Worm (Caenorhabditis elegans) whole organism, L2 larva: ENCODE data around the gene C56A3.4.

Source experiments
- C34F6.9 ChIP-seq: fragments of 150-350 bp; optimal IDR thresholded peaks from 2 replicates; lab custom pipeline; 2014; ENCODE audit warnings: missing biosample characterization, missing genetic modification characterization
- aly-2 ChIP-seq: fragments of 150-350 bp; optimal IDR thresholded peaks from 2 replicates; lab custom pipeline; 2014; ENCODE audit warnings: missing biosample characterization, missing genetic modification characterization
- ama-1 ChIP-seq: fragments of 150-350 bp; optimal IDR thresholded peaks from 2 replicates; lab custom pipeline; 2018; ENCODE audit warnings: inconsistent platforms
- crh-2 ChIP-seq: sonication (generic microtip); optimal IDR thresholded peaks from 2 replicates; lab custom pipeline; 2017; ENCODE audit warnings: missing biosample characterization, missing genetic modification characterization
- lin-11 ChIP-seq: fragments of 150-350 bp; sonication (generic microtip); optimal IDR thresholded peaks from 2 replicates; lab custom pipeline; 2014; ENCODE audit warnings: missing biosample characterization, missing genetic modification characterization, inconsistent platforms, mixed read lengths
- mab-5 ChIP-seq: fragments of 150-350 bp; optimal IDR thresholded peaks from 2 replicates; lab custom pipeline; 2014; ENCODE audit warnings: missing biosample characterization, missing genetic modification characterization
- nhr-10 ChIP-seq: sonication (generic microtip); optimal IDR thresholded peaks from 2 replicates; lab custom pipeline; 2017; ENCODE audit warnings: missing biosample characterization, missing genetic modification characterization
- nhr-11 ChIP-seq: fragments of 150-350 bp; optimal IDR thresholded peaks from 2 replicates; lab custom pipeline; 2014; ENCODE audit warnings: missing biosample characterization, missing genetic modification characterization
- nhr-129 ChIP-seq: fragments of 150-350 bp; optimal IDR thresholded peaks from 2 replicates; lab custom pipeline; 2014; ENCODE audit warnings: missing biosample characterization, missing genetic modification characterization
- nhr-23 ChIP-seq: fragments of 150-350 bp; optimal IDR thresholded peaks from 2 replicates; lab custom pipeline; 2014; ENCODE audit warnings: missing biosample characterization, missing genetic modification reagents, missing genetic modification characterization
- nhr-25 ChIP-seq: fragments of 150-350 bp; sonication (generic microtip); optimal IDR thresholded peaks from 3 replicates; lab custom pipeline; 2014; ENCODE audit warnings: missing biosample characterization, missing genetic modification characterization
- nhr-77 ChIP-seq: fragments of 150-350 bp; optimal IDR thresholded peaks from 2 replicates; lab custom pipeline; 2014; ENCODE audit warnings: missing biosample characterization, missing genetic modification characterization
- peb-1 ChIP-seq: fragments of 150-350 bp; optimal IDR thresholded peaks from 2 replicates; lab custom pipeline; 2014; ENCODE audit warnings: missing biosample characterization, missing genetic modification characterization
- sma-3 ChIP-seq: sonication (generic microtip); optimal IDR thresholded peaks from 2 replicates; lab custom pipeline; 2016; ENCODE audit warnings: missing genetic modification reagents, missing genetic modification characterization, missing compliant biosample characterization
- unc-39 ChIP-seq: fragments of 150-350 bp; optimal IDR thresholded peaks from 2 replicates; lab custom pipeline; 2014; ENCODE audit warnings: missing biosample characterization, missing genetic modification characterization
- unc-55 ChIP-seq: fragments of 150-350 bp; sonication (generic microtip); optimal IDR thresholded peaks from 3 replicates; lab custom pipeline; 2014; ENCODE audit warnings: missing biosample characterization, missing genetic modification reagents, missing genetic modification characterization

C56A3.4 gene

DNA sequence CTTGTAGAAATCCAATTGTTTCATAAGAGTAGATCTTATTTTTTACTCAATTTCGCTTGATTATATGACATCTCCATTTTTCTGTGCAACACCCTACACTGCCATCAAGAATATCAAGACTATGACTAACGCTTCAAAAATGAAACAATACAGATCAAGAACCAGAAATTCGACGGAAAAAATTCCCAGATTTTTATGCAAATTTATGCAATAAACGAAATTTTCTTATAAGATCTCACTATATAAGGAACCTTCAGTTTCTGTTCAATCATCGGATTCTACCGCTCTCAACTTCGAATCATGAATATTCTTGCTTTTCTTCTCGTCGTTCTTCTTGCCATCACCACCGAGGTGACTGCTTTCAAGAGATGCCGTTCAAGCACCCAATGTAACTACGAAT, 45.2 kb downstream of the C56A3.4 start, which contains the start of gene R11G10.4:
TSS of gene R11G10.4 (plus strand) at position 301 of the 400 bp plus-strand sequence.
- TF ChIP-seq unc-39 (tag; lab: Kevin White, UChicago) = no peak
- TF ChIP-seq unc-55 (GFP tag; lab: Kevin White, UChicago) = no peak
- TF ChIP-seq nhr-10 (tag; lab: Kevin White, UChicago) = no peak
- TF ChIP-seq crh-2 (tag; lab: Kevin White, UChicago) = no peak
- no peak for TF ChIP-seq C34F6.9 (tag; lab: Kevin White, UChicago)
- no peak for TF ChIP-seq ama-1 (lab: Kevin White, UChicago)
- no peak for TF ChIP-seq mab-5 (tag; lab: Kevin White, UChicago)
- no peak for TF ChIP-seq peb-1 (tag; lab: Kevin White, UChicago)
- no peak for TF ChIP-seq nhr-77 (tag; lab: Kevin White, UChicago)
- TF ChIP-seq lin-11 (tag; lab: Kevin White, UChicago) = no peak
- TF ChIP-seq nhr-129 (tag; lab: Kevin White, UChicago) = no peak
- no peak for TF ChIP-seq aly-2 (tag; lab: Kevin White, UChicago)
- TF ChIP-seq sma-3 (GFP tag; lab: Kevin White, UChicago) = no peak
- TF ChIP-seq nhr-11 (tag; lab: Kevin White, UChicago) = no peak
- no peak for TF ChIP-seq nhr-23 (tag; lab: Kevin White, UChicago)
- no peak for TF ChIP-seq nhr-25 (tag; lab: Kevin White, UChicago)
